Fruit fly (Drosophila melanogaster) whole organism, embryonic: ENCODE results near the gene CG7432.

Experiments used
- Atf6 ChIP-seq: fragments of 200-800 bp; sonication (Bioruptor generic); IDR thresholded peaks from 2 replicates; pipeline ENCODE4 v1.3.6; 2022; ENCODE audit warnings: missing biosample characterization, missing genetic modification characterization
- CG1024 ChIP-seq: fragments of 200-800 bp; sonication (Bioruptor generic); IDR thresholded peaks from 2 replicates; pipeline ENCODE4 v1.3.6; 2022; ENCODE audit warnings: missing biosample characterization, missing genetic modification characterization
- CG10321 ChIP-seq: fragments of 200-800 bp; sonication (Bioruptor generic); IDR thresholded peaks from 2 replicates; pipeline ENCODE4 v1.3.6; 2022; ENCODE audit warnings: missing biosample characterization, missing genetic modification characterization
- CG13775 ChIP-seq: fragments of 200-800 bp; sonication (Bioruptor generic); optimal IDR thresholded peaks from 3 replicates; lab custom pipeline; 2017; ENCODE audit warnings: missing biosample characterization, mild to moderate bottlenecking, missing genetic modification characterization
- CG16813 ChIP-seq: fragments of 200-800 bp; sonication (Bioruptor generic); IDR thresholded peaks from 3 replicates; pipeline ENCODE4 v1.3.6; 2022; ENCODE audit warnings: missing biosample characterization, missing genetic modification characterization; ENCODE audit not compliant: partially characterized antibody
- CG17612 ChIP-seq: fragments of 200-800 bp; sonication (Bioruptor generic); IDR thresholded peaks from 2 replicates; pipeline ENCODE4 v1.3.6; 2022; ENCODE audit warnings: missing biosample characterization, missing genetic modification characterization
- CG17912 ChIP-seq: fragments of 200-800 bp; sonication (Bioruptor generic); optimal IDR thresholded peaks from 2 replicates; lab custom pipeline; 2018; ENCODE audit warnings: missing biosample characterization, mild to moderate bottlenecking, missing genetic modification characterization
- CG32772 ChIP-seq: fragments of 200-800 bp; sonication (Bioruptor generic); IDR thresholded peaks from 2 replicates; pipeline ENCODE4 v1.3.6; 2022; ENCODE audit warnings: missing biosample characterization, missing genetic modification characterization
- CG34422 ChIP-seq: fragments of 200-800 bp; sonication (Bioruptor generic); IDR thresholded peaks from 3 replicates; pipeline ENCODE4 v1.3.6; 2022; ENCODE audit warnings: missing biosample characterization, missing genetic modification characterization
- CG4328 ChIP-seq: fragments of 200-800 bp; sonication (Bioruptor generic); optimal IDR thresholded peaks from 3 replicates; lab custom pipeline; 2017; ENCODE audit warnings: missing biosample characterization, missing genetic modification reagents, missing genetic modification characterization
- CG4617 ChIP-seq: fragments of 200-800 bp; sonication (Bioruptor generic); optimal IDR thresholded peaks from 3 replicates; lab custom pipeline; 2016; ENCODE audit warnings: missing biosample characterization, missing genetic modification characterization, borderline replicate concordance
- CG5953 ChIP-seq: fragments of 200-800 bp; sonication (Bioruptor generic); IDR thresholded peaks from 2 replicates; pipeline ENCODE4 v1.3.6; 2022; ENCODE audit warnings: missing biosample characterization, missing genetic modification characterization
- CG8089 ChIP-seq: fragments of 200-800 bp; sonication (Bioruptor generic); optimal IDR thresholded peaks from 3 replicates; lab custom pipeline; 2016; ENCODE audit warnings: missing biosample characterization, missing genetic modification characterization
- CG8478 ChIP-seq: fragments of >200 bp; optimal IDR thresholded peaks from 2 replicates; lab custom pipeline; 2018
- CG9876 ChIP-seq: fragments of 200-800 bp; sonication (Bioruptor generic); optimal IDR thresholded peaks from 2 replicates; lab custom pipeline; 2016; ENCODE audit warnings: missing biosample characterization, missing genetic modification characterization
- CHES-1-like ChIP-seq: fragments of 200-800 bp; sonication (Bioruptor generic); optimal IDR thresholded peaks from 2 replicates; lab custom pipeline; 2016; ENCODE audit warnings: missing biosample characterization, missing genetic modification characterization
- Doc3 ChIP-seq: fragments of 200-800 bp; sonication (Bioruptor generic); IDR thresholded peaks from 3 replicates; pipeline ENCODE4 v1.3.6; 2022; ENCODE audit warnings: missing biosample characterization, missing genetic modification characterization; ENCODE audit not compliant: partially characterized antibody
- Dp ChIP-seq: fragments of 200-800 bp; sonication (Bioruptor generic); optimal IDR thresholded peaks from 2 replicates; lab custom pipeline; 2018; ENCODE audit warnings: missing biosample characterization, mild to moderate bottlenecking, missing genetic modification characterization, moderate library complexity
- E2f1 ChIP-seq: fragments of 200-800 bp; sonication (Bioruptor generic); IDR thresholded peaks from 2 replicates; pipeline ENCODE4 v1.3.6; 2022; ENCODE audit warnings: missing biosample characterization, missing genetic modification characterization
- E2f2 ChIP-seq: fragments of 200-800 bp; sonication (Bioruptor generic); IDR thresholded peaks from 2 replicates; pipeline ENCODE4 v1.3.6; 2022; ENCODE audit warnings: missing biosample characterization, missing genetic modification characterization
- H15 ChIP-seq: fragments of 200-800 bp; sonication (Bioruptor generic); IDR thresholded peaks from 3 replicates; pipeline ENCODE4 v1.3.6; 2022; ENCODE audit warnings: missing biosample characterization, missing genetic modification characterization
- Hmx ChIP-seq: fragments of 200-800 bp; sonication (Bioruptor generic); optimal IDR thresholded peaks from 2 replicates; lab custom pipeline; 2016; ENCODE audit warnings: missing biosample characterization, missing genetic modification characterization
- Hr3 ChIP-seq: fragments of 200-800 bp; sonication (Bioruptor generic); optimal IDR thresholded peaks from 3 replicates; lab custom pipeline; 2016; ENCODE audit warnings: missing biosample characterization, missing genetic modification characterization
- Hsf ChIP-seq: fragments of 200-800 bp; sonication (Bioruptor generic); optimal IDR thresholded peaks from 3 replicates; lab custom pipeline; 2016; ENCODE audit warnings: missing biosample characterization, missing genetic modification characterization
- Kr ChIP-seq: fragments of 200-800 bp; sonication (Bioruptor generic); optimal IDR thresholded peaks from 2 replicates; lab custom pipeline; 2017; ENCODE audit warnings: missing biosample characterization, mild to moderate bottlenecking, missing genetic modification characterization
- NC2α ChIP-seq: fragments of 200-800 bp; sonication (Bioruptor generic); optimal IDR thresholded peaks from 2 replicates; lab custom pipeline; 2016; ENCODE audit warnings: missing biosample characterization, missing genetic modification characterization
- NFAT ChIP-seq: fragments of 200-800 bp; sonication (Bioruptor generic); IDR thresholded peaks from 2 replicates; pipeline ENCODE4 v1.3.6; 2022; ENCODE audit warnings: missing biosample characterization, missing genetic modification characterization
- NfI ChIP-seq: fragments of 200-800 bp; sonication (Bioruptor generic); optimal IDR thresholded peaks from 3 replicates; lab custom pipeline; 2018; ENCODE audit warnings: missing biosample characterization, mild to moderate bottlenecking, missing genetic modification characterization, moderate library complexity
- Opbp ChIP-seq: fragments of 200-800 bp; sonication (Bioruptor generic); IDR thresholded peaks from 3 replicates; pipeline ENCODE4 v1.3.6; 2022; ENCODE audit warnings: missing biosample characterization, missing genetic modification characterization; ENCODE audit not compliant: partially characterized antibody
- Side ChIP-seq: fragments of 200-800 bp; sonication (Bioruptor generic); optimal IDR thresholded peaks from 2 replicates; lab custom pipeline; 2016; ENCODE audit warnings: missing biosample characterization, missing genetic modification characterization
- Stat92E ChIP-seq, 3 experiments: fragments of >200 bp in 2 of 3; fragments of 200-800 bp in 1 of 3; sonication (Bioruptor generic) in 1 of 3; optimal IDR thresholded peaks; 2 replicates each; lab custom pipeline; 2017 to 2019; ENCODE audit warnings: missing biosample characterization in 3 of 3, missing genetic modification characterization in 3 of 3, mild to moderate bottlenecking in 1 of 3, moderate library complexity in 1 of 3
- Xrp1 ChIP-seq: fragments of 200-800 bp; sonication (Bioruptor generic); IDR thresholded peaks from 2 replicates; pipeline ENCODE4 v1.3.6; 2022; ENCODE audit warnings: missing biosample characterization, missing genetic modification characterization
- ab ChIP-seq: fragments of 200-800 bp; sonication (Bioruptor generic); optimal IDR thresholded peaks from 2 replicates; lab custom pipeline; 2016; ENCODE audit warnings: missing biosample characterization, missing genetic modification characterization
- amos ChIP-seq: fragments of 200-800 bp; sonication (Bioruptor generic); IDR thresholded peaks from 2 replicates; pipeline ENCODE4 v1.3.6; 2022; ENCODE audit warnings: missing biosample characterization, missing genetic modification characterization; ENCODE audit not compliant: partially characterized antibody
- ash1 ChIP-seq: fragments of 200-800 bp; sonication (Bioruptor generic); optimal IDR thresholded peaks from 2 replicates; lab custom pipeline; 2018; ENCODE audit warnings: missing biosample characterization, mild to moderate bottlenecking, missing genetic modification characterization
- br ChIP-seq: fragments of >200 bp; optimal IDR thresholded peaks from 2 replicates; lab custom pipeline; 2017
- corto ChIP-seq: fragments of 200-800 bp; sonication (Bioruptor generic); optimal IDR thresholded peaks from 2 replicates; lab custom pipeline; 2016; ENCODE audit warnings: missing biosample characterization, mild to moderate bottlenecking, missing genetic modification characterization, moderate library complexity
- disco-r ChIP-seq: fragments of 200-800 bp; sonication (Bioruptor generic); optimal IDR thresholded peaks from 2 replicates; lab custom pipeline; 2016; ENCODE audit warnings: missing biosample characterization, missing genetic modification characterization
- esg ChIP-seq: fragments of 200-800 bp; sonication (Bioruptor generic); conservative IDR thresholded peaks from 2 replicates; pipeline ENCODE4 v1.3.6; 2022; ENCODE audit warnings: missing biosample characterization, missing genetic modification characterization
- fd102C ChIP-seq: fragments of 200-800 bp; sonication (Bioruptor generic); optimal IDR thresholded peaks from 2 replicates; lab custom pipeline; 2018; ENCODE audit warnings: missing biosample characterization, mild to moderate bottlenecking, missing genetic modification characterization, moderate library complexity
- fu2 ChIP-seq: fragments of 200-800 bp; sonication (Bioruptor generic); optimal IDR thresholded peaks from 2 replicates; lab custom pipeline; 2016; ENCODE audit warnings: missing biosample characterization, missing genetic modification characterization
- gcm ChIP-seq: fragments of 200-800 bp; sonication (Bioruptor generic); optimal IDR thresholded peaks from 2 replicates; lab custom pipeline; 2019; ENCODE audit warnings: missing biosample characterization, mild to moderate bottlenecking, missing genetic modification characterization, moderate library complexity
- gem ChIP-seq: fragments of 200-800 bp; sonication (Bioruptor generic); optimal IDR thresholded peaks from 2 replicates; lab custom pipeline; 2019; ENCODE audit warnings: missing biosample characterization, mild to moderate bottlenecking, missing genetic modification characterization, moderate library complexity
- grn ChIP-seq: fragments of 200-800 bp; sonication (Bioruptor generic); optimal IDR thresholded peaks from 3 replicates; lab custom pipeline; 2017; ENCODE audit warnings: missing biosample characterization, missing genetic modification characterization
- hb ChIP-seq: fragments of 200-800 bp; sonication (Bioruptor generic); IDR thresholded peaks from 3 replicates; pipeline ENCODE4 v1.3.6; 2022; ENCODE audit warnings: missing biosample characterization, missing genetic modification characterization; ENCODE audit not compliant: partially characterized antibody
- hbn ChIP-seq: fragments of 200-800 bp; sonication (Bioruptor generic); IDR thresholded peaks from 2 replicates; pipeline ENCODE4 v1.3.6; 2022; ENCODE audit warnings: missing biosample characterization, missing genetic modification characterization; ENCODE audit not compliant: partially characterized antibody
- sens ChIP-seq: fragments of 200-800 bp; sonication (Bioruptor generic); peaks from one replicate; lab custom pipeline; 2016; ENCODE audit warnings: missing biosample characterization, missing genetic modification characterization
- sna ChIP-seq: fragments of 200-800 bp; sonication (Bioruptor generic); IDR thresholded peaks from 2 replicates; pipeline ENCODE4 v1.3.6; 2022; ENCODE audit warnings: missing biosample characterization, missing genetic modification characterization; ENCODE audit not compliant: partially characterized antibody
- trem ChIP-seq: fragments of 200-800 bp; optimal IDR thresholded peaks from 3 replicates; lab custom pipeline; 2019; ENCODE audit warnings: missing biosample characterization, mild to moderate bottlenecking, missing genetic modification characterization, moderate library complexity
- tup ChIP-seq: fragments of 200-800 bp; sonication (Bioruptor generic); optimal IDR thresholded peaks from 2 replicates; lab custom pipeline; 2016; ENCODE audit warnings: missing biosample characterization, mild to moderate bottlenecking, missing genetic modification characterization, moderate library complexity
- vvl ChIP-seq: fragments of 200-800 bp; sonication (Bioruptor generic); IDR thresholded peaks from 2 replicates; pipeline ENCODE4 v1.3.6; 2022; ENCODE audit warnings: missing biosample characterization, missing genetic modification characterization

CG7432 gene

DNA sequence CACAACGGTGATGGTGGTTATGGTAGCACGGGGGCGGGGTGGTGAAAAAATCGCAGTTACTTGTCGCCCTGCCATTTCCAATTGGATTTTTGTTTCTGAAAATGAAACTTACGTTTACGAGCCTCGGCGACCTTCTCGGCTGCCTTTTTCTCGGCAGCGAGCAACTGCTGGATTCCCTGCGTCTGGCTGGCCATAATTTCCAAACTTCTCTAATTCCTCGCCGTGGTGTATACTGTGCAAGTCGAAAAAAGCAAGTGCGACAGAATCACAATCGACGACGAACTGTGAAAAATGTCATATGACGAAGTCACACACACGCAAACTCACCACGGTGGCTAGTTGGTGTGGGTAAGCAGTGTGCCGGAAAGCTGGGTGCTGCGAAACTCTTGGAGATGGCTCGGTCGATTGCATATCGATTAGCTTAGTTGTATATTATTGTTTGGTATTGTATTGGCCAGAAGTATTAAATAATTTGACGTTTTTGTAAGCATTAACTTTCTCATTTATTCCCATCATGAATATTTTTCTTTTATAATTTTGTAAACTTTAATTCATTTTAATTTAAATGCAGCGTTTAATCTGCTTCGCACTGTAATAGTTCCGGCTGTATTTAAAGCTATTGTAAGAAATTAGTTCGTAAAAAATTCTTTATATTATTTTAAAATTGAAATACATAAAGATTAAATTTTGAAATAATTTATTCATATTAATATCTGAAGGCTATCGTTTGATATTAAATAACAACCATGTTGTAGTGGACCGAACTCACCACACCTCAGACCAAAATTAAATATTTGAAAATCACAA is 20.5 kb upstream of the CG7432 start, which contains the start of gene Vha13 (continued):
- TF ChIP-seq corto (GFP tag; lab: Kevin White, UChicago) (no peak), CG1024 (peak; percentile 14; the same call in 1 of the 2 replicates), CG17912 (GFP tag; lab: Kevin White, UChicago) (no peak), hbn (no peak), CG8478 (lab: Kevin White, UChicago) (no peak), Side (GFP tag; lab: Kevin White, UChicago) (peak; percentile 34), gcm (GFP tag; lab: Kevin White, UChicago) (peak; percentile 17), CG8089 (GFP tag; lab: Kevin White, UChicago) (peak; percentile 25), CG4617 (peak; percentile 34), amos (GFP tag; lab: Robert Waterston, UW) (peak; percentile 78), fu2 (GFP tag; lab: Kevin White, UChicago) (peak; percentile 42), ab (peak; percentile 29), disco-r (peak; percentile 40), H15 (peak; percentile 38; the same call in 1 of the 3 replicates), Hr3 (peak; percentile 26), gem (tag; lab: Kevin White, UChicago) (peak; percentile 51), hb (peak; percentile 52), esg (GFP tag; lab: Robert Waterston, UW) (peak; percentile 34; the same call in 1 of the 2 replicates), E2f1 (GFP tag; lab: Robert Waterston, UW) (peak; percentile 36; the same call in 1 of the 2 replicates), grn (GFP tag; lab: Kevin White, UChicago) (no peak), Dp (GFP tag; lab: Kevin White, UChicago) (peak; percentile 9), NfI (peak; percentile 10), CG17612 (GFP tag; lab: Robert Waterston, UW) (no peak), CG13775 (GFP tag; lab: Kevin White, UChicago) (peak; percentile 59), CG4328 (GFP tag; lab: Kevin White, UChicago) (no peak), Atf6 (GFP tag; lab: Robert Waterston, UW) (no peak; the same call in 1 of the 2 replicates), tup (GFP tag; lab: Kevin White, UChicago) (no peak), ash1 (GFP tag; lab: Kevin White, UChicago) (no peak), Kr (GFP tag; lab: Kevin White, UChicago) (no peak), trem (tag; lab: Kevin White, UChicago) (no peak), CG32772 (GFP tag; lab: Robert Waterston, UW) (peak; percentile 41; the same call in 1 of the 2 replicates), br (lab: Kevin White, UChicago) (no peak), CG10321 (GFP tag; lab: Robert Waterston, UW) (no peak)
- TF ChIP-seq, all 482 proteins: peak for 254

DNA sequence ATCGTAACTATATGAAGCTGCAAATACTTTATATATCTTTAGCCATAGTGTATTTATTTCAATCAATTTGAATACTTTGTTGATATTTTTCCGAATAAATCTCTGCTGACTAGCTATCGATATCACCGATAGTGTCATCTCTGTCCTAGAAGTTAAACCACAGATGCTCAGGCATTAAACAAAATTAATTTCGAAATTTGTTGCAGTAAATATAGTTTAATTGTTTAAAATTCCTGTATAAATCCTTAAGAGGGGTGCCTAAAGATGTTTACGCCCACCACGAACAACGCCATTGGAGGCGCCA is 20.0 kb upstream of the CG7432 start, which contains the start of gene Nup58:
Gene Nup58 (plus strand): TSS at position 126 of the 304 bp plus-strand sequence.
- TF ChIP-seq fd102C (GFP tag; lab: Kevin White, UChicago) (no peak), CG5953 (GFP tag; lab: Robert Waterston, UW) (no peak), sens (GFP tag; lab: Kevin White, UChicago) (peak; percentile 87), CG16813 (GFP tag; lab: Robert Waterston, UW) (peak; percentile 76), CHES-1-like (GFP tag; lab: Kevin White, UChicago) (no peak), sna (0 out of 2 replicates have a peak, but pooled peaks have one; percentile 69), E2f2 (GFP tag; lab: Robert Waterston, UW) (peak; percentile 30; the same call in 1 of the 2 replicates), Doc3 (GFP tag; lab: Robert Waterston, UW) (peak; percentile 77), Opbp (GFP tag; lab: Robert Waterston, UW) (peak; percentile 81; the same call in 2 of the 3 replicates), CG34422 (GFP tag; lab: Robert Waterston, UW) (peak; percentile 45; the same call in 1 of the 3 replicates), NFAT (GFP tag; lab: Robert Waterston, UW) (peak; percentile 42; the same call in 1 of the 2 replicates), Hmx (GFP tag; lab: Kevin White, UChicago) (no peak), CG9876 (GFP tag; lab: Kevin White, UChicago) (no peak), vvl (GFP tag; lab: Robert Waterston, UW) (peak; percentile 48; the same call in 1 of the 2 replicates), NC2α (GFP tag; lab: Kevin White, UChicago) (no peak), Stat92E (GFP tag; optimal IDR thresholded peaks at IDR 0.05; lab: Kevin White, UChicago) (no peak), NfI (peak; percentile 20), Xrp1 (peak; percentile 13; the same call in 1 of the 2 replicates), Hsf (no peak)
